Fruit fly (Drosophila melanogaster): ENCODE results near the gene CG3430.

CG3430 gene

dm6 chr2L:6950096-6950495, 6.7 kb upstream of the CG3430 start, which contains the start of the genes Gas41 and SA1 (continued):
- TF ChIP-seq cato (GFP tag; optimal IDR thresholded peaks at IDR 0.05; ENCODE audit: borderline replicate concordance) (peak; percentile 85), CG34376 (GFP tag; optimal IDR thresholded peaks at IDR 0.05) (peak; percentile 49), CoRest (tag; optimal IDR thresholded peaks at IDR 0.05) (peak; percentile 76), Vsx1 (GFP tag; optimal IDR thresholded peaks at IDR 0.05) (no peak), Gug (GFP tag; IDR thresholded peaks at IDR 0.05) (peak; percentile 87), D19B (GFP tag; optimal IDR thresholded peaks at IDR 0.05) (peak; percentile 48), wdn (GFP tag; IDR thresholded peaks at IDR 0.05) (no peak), CG11398 (GFP tag; optimal IDR thresholded peaks at IDR 0.05) (no peak), NC2β (GFP tag; optimal IDR thresholded peaks at IDR 0.05) (peak; percentile 57), CG7786 (GFP tag; optimal IDR thresholded peaks at IDR 0.05) (peak; percentile 47), fd64A (GFP tag; optimal IDR thresholded peaks at IDR 0.05) (no peak), CG7987 (GFP tag; optimal IDR thresholded peaks at IDR 0.05) (peak; percentile 76), tap (tag; optimal IDR thresholded peaks at IDR 0.05) (no peak), ssp (GFP tag; IDR thresholded peaks at IDR 0.05) (no peak), slou (GFP tag; optimal IDR thresholded peaks at IDR 0.05) (no peak), gce (GFP tag; IDR thresholded peaks at IDR 0.05) (peak; percentile 67; the same call in 1 of the 3 replicates), Bdp1 (GFP tag; optimal IDR thresholded peaks at IDR 0.05) (peak; percentile 11), sqz (GFP tag; optimal IDR thresholded peaks at IDR 0.05) (no peak), CG32532 (GFP tag; IDR thresholded peaks at IDR 0.05) (peak; percentile 95), sna (GFP tag; IDR thresholded peaks at IDR 0.05; ENCODE audit: partially characterized antibody) (peak; percentile 78), CG31365 (tag; optimal IDR thresholded peaks at IDR 0.05) (peak; percentile 8), Neu2 (GFP tag; optimal IDR thresholded peaks at IDR 0.05; ENCODE audit: borderline replicate concordance) (no peak), CG10654 (GFP tag; optimal IDR thresholded peaks at IDR 0.05) (peak; percentile 78), CG2199 (GFP tag; IDR thresholded peaks at IDR 0.05) (peak; percentile 69; the same call in 2 of the 3 replicates), sug (tag; optimal IDR thresholded peaks at IDR 0.05) (peak; percentile 68), Rfx (GFP tag; IDR thresholded peaks at IDR 0.05) (no peak), Hr51 (GFP tag; optimal IDR thresholded peaks at IDR 0.05) (no peak), CG43689 (GFP tag; IDR thresholded peaks at IDR 0.05) (peak; percentile 56; the same call in 1 of the 2 replicates), Sin3A (optimal IDR thresholded peaks at IDR 0.05) (no peak), dm (GFP tag; optimal IDR thresholded peaks at IDR 0.05) (peak; percentile 11), pnt (GFP tag; optimal IDR thresholded peaks at IDR 0.05) (peak; percentile 48), CG9932 (GFP tag; IDR thresholded peaks at IDR 0.05) (peak; percentile 95), C15 (GFP tag; IDR thresholded peaks at IDR 0.05) (peak; percentile 65; the same call in 1 of the 3 replicates), CG9727 (GFP tag; optimal IDR thresholded peaks at IDR 0.05) (peak; percentile 15), scrt (GFP tag; optimal IDR thresholded peaks at IDR 0.05) (peak; percentile 65), her (GFP tag; optimal IDR thresholded peaks at IDR 0.05) (no peak), Doc3 (GFP tag; IDR thresholded peaks at IDR 0.05; ENCODE audit: partially characterized antibody) (peak; percentile 59; the same call in 1 of the 3 replicates), Hr3 (GFP tag; optimal IDR thresholded peaks at IDR 0.05) (peak; percentile 94), eve (GFP tag; optimal IDR thresholded peaks at IDR 0.05) (no peak), CG7556 (GFP tag; optimal IDR thresholded peaks at IDR 0.05) (peak; percentile 78), tna (GFP tag; IDR thresholded peaks at IDR 0.05; ENCODE audit: partially characterized antibody) (0 out of 2 replicates have a peak, but pooled peaks have one; percentile 7), Eip74EF (GFP tag; optimal IDR thresholded peaks at IDR 0.05) (no peak), bcd (GFP tag; optimal IDR thresholded peaks at IDR 0.05) (peak; percentile 58), CG3995 (GFP tag; optimal IDR thresholded peaks at IDR 0.05) (peak; percentile 32), esg (GFP tag; conservative IDR thresholded peaks at IDR 0.05) (peak; percentile 93), dimm (GFP tag; IDR thresholded peaks at IDR 0.05) (peak; percentile 7; the same call in 1 of the 2 replicates), sens (GFP tag) (peak; percentile 89), bsh (GFP tag; optimal IDR thresholded peaks at IDR 0.05) (peak in 1 of 2 experiments; percentile 22), pan (optimal IDR thresholded peaks at IDR 0.05) (no peak), pan (GFP tag; optimal IDR thresholded peaks at IDR 0.05 in 1 of 2, IDR thresholded peaks at IDR 0.05 in 1 of 2) (peak in 1 of 2 experiments; percentile 92), Chrac-16 (GFP tag; optimal IDR thresholded peaks at IDR 0.05) (peak; percentile 93)

Measured in whole organism, embryonic.